Worm (Caenorhabditis elegans) whole organism, mixed stage, embryonic: ENCODE data around the gene haf-3.
A peak's percentile ranks its signal among the peaks of the same experiment; 100 is the strongest.
"Not testable (repeated sequence)": the region's sequence is repeated elsewhere in the genome, so short reads cannot be mapped to it uniquely, and the experiment has no call there.

Experiments
- M03D4.4 ChIP-seq: sonication (generic microtip); optimal IDR thresholded peaks from 2 replicates; lab custom pipeline; 2017; ENCODE audit warnings: mild to moderate bottlenecking, missing genetic modification characterization, missing compliant biosample characterization
- bed-3 ChIP-seq: fragments of 200-800 bp; sonication (Bioruptor generic); optimal IDR thresholded peaks from 3 replicates; lab custom pipeline; 2018; ENCODE audit warnings: mild to moderate bottlenecking, missing genetic modification characterization, moderate library complexity, missing compliant biosample characterization
- blmp-1 ChIP-seq: fragments of 150-350 bp; optimal IDR thresholded peaks from 2 replicates; lab custom pipeline; 2014; ENCODE audit warnings: missing biosample characterization, missing genetic modification characterization
- ceh-39 ChIP-seq: fragments of 150-350 bp; optimal IDR thresholded peaks from 2 replicates; lab custom pipeline; 2014; ENCODE audit warnings: missing biosample characterization, missing genetic modification characterization
- ceh-43 ChIP-seq: fragments of 200-800 bp; sonication (Bioruptor generic); optimal IDR thresholded peaks from 2 replicates; lab custom pipeline; 2018; ENCODE audit warnings: mild to moderate bottlenecking, missing genetic modification characterization, moderate library complexity, missing compliant biosample characterization
- ceh-83 ChIP-seq: fragments of 200-800 bp; sonication (Bioruptor generic); optimal IDR thresholded peaks from 2 replicates; lab custom pipeline; 2018; ENCODE audit warnings: mild to moderate bottlenecking, missing genetic modification characterization, missing compliant biosample characterization
- ces-1 ChIP-seq: fragments of 150-350 bp; optimal IDR thresholded peaks from 2 replicates; lab custom pipeline; 2014; ENCODE audit warnings: missing biosample characterization, missing genetic modification reagents, missing genetic modification characterization
- cnd-1 ChIP-seq: fragments of 200-800 bp; sonication (Bioruptor generic); optimal IDR thresholded peaks from 2 replicates; lab custom pipeline; 2018; ENCODE audit warnings: mild to moderate bottlenecking, missing genetic modification characterization, missing compliant biosample characterization
- drap-1 ChIP-seq: fragments of 200-800 bp; sonication (Bioruptor generic); optimal IDR thresholded peaks from 3 replicates; lab custom pipeline; 2018; ENCODE audit warnings: mild to moderate bottlenecking, missing genetic modification characterization, missing compliant biosample characterization
- elt-1 ChIP-seq: sonication (generic microtip); optimal IDR thresholded peaks from 2 replicates; lab custom pipeline; 2017; ENCODE audit warnings: missing genetic modification characterization, mild to moderate bottlenecking, missing compliant biosample characterization, antibody characterized with exemption, moderate library complexity, borderline replicate concordance; ENCODE audit not compliant: insufficient read depth
- elt-3 ChIP-seq: fragments of 150-350 bp; optimal IDR thresholded peaks from 2 replicates; lab custom pipeline; 2014; ENCODE audit warnings: missing biosample characterization, missing genetic modification characterization
- flh-1 ChIP-seq: fragments of 200-800 bp; sonication (Bioruptor generic); optimal IDR thresholded peaks from 2 replicates; lab custom pipeline; 2018; ENCODE audit warnings: mild to moderate bottlenecking, missing genetic modification characterization, moderate library complexity, missing compliant biosample characterization
- ham-2 ChIP-seq: fragments of 200-800 bp; sonication (Bioruptor generic); optimal IDR thresholded peaks from 2 replicates; lab custom pipeline; 2018; ENCODE audit warnings: mild to moderate bottlenecking, missing genetic modification characterization, missing compliant biosample characterization
- hlh-1 ChIP-seq: fragments of 150-350 bp; optimal IDR thresholded peaks from 2 replicates; lab custom pipeline; 2014; ENCODE audit warnings: missing biosample characterization, missing genetic modification reagents, missing genetic modification characterization
- lin-13 ChIP-seq: fragments of 150-350 bp; optimal IDR thresholded peaks from 2 replicates; lab custom pipeline; 2014; ENCODE audit warnings: missing biosample characterization, missing genetic modification characterization
- lin-32 ChIP-seq: fragments of 200-800 bp; sonication (Bioruptor generic); optimal IDR thresholded peaks from 2 replicates; lab custom pipeline; 2018; ENCODE audit warnings: mild to moderate bottlenecking, missing genetic modification characterization, missing compliant biosample characterization
- lsy-2 ChIP-seq: fragments of 150-350 bp; optimal IDR thresholded peaks from 2 replicates; lab custom pipeline; 2014; ENCODE audit warnings: missing biosample characterization, missing genetic modification characterization
- mab-5 ChIP-seq: fragments of 150-350 bp; optimal IDR thresholded peaks from 2 replicates; lab custom pipeline; 2014; ENCODE audit warnings: missing biosample characterization, missing genetic modification characterization
- mep-1 ChIP-seq: fragments of 150-350 bp; optimal IDR thresholded peaks from 2 replicates; lab custom pipeline; 2017; ENCODE audit warnings: missing biosample characterization, missing genetic modification reagents, missing genetic modification characterization, inconsistent platforms
- mls-2 ChIP-seq: sonication (generic microtip); optimal IDR thresholded peaks from 2 replicates; lab custom pipeline; 2016; ENCODE audit warnings: mild to moderate bottlenecking, missing genetic modification characterization, moderate library complexity, missing compliant biosample characterization
- nhr-12 ChIP-seq: fragments of 150-350 bp; optimal IDR thresholded peaks from 2 replicates; lab custom pipeline; 2014; ENCODE audit warnings: missing biosample characterization, missing genetic modification characterization
- nhr-2 ChIP-seq: fragments of 150-350 bp; optimal IDR thresholded peaks from 2 replicates; lab custom pipeline; 2014; ENCODE audit warnings: missing biosample characterization, missing genetic modification characterization
- nhr-237 ChIP-seq: fragments of 150-350 bp; optimal IDR thresholded peaks from 2 replicates; lab custom pipeline; 2014; ENCODE audit warnings: missing biosample characterization, missing genetic modification characterization
- nhr-28 ChIP-seq: fragments of 150-350 bp; optimal IDR thresholded peaks from 2 replicates; lab custom pipeline; 2014; ENCODE audit warnings: missing biosample characterization, missing genetic modification characterization
- nhr-76 ChIP-seq: sonication (generic microtip); optimal IDR thresholded peaks from 2 replicates; lab custom pipeline; 2017; ENCODE audit warnings: missing biosample characterization, missing genetic modification characterization
- pha-4 ChIP-seq: fragments of 150-350 bp; optimal IDR thresholded peaks from 2 replicates; lab custom pipeline; 2018; ENCODE audit warnings: missing biosample characterization, missing genetic modification reagents, missing genetic modification characterization
- sem-2 ChIP-seq: fragments of 200-800 bp; sonication (Bioruptor generic); optimal IDR thresholded peaks from 2 replicates; lab custom pipeline; 2018; ENCODE audit warnings: mild to moderate bottlenecking, missing genetic modification characterization, missing compliant biosample characterization
- snpc-4 ChIP-seq: fragments of 150-350 bp; optimal IDR thresholded peaks from 2 replicates; lab custom pipeline; 2014; ENCODE audit warnings: missing biosample characterization, missing genetic modification characterization
- sptf-1 ChIP-seq: sonication (generic microtip); optimal IDR thresholded peaks from 2 replicates; lab custom pipeline; 2017; ENCODE audit warnings: mild to moderate bottlenecking, missing genetic modification characterization, moderate library complexity, missing compliant biosample characterization
- tbx-8 ChIP-seq: fragments of 200-800 bp; sonication (Bioruptor generic); optimal IDR thresholded peaks from 2 replicates; lab custom pipeline; 2018; ENCODE audit warnings: mild to moderate bottlenecking, missing genetic modification characterization, moderate library complexity, missing compliant biosample characterization
- unc-120 ChIP-seq: sonication (generic microtip); optimal IDR thresholded peaks from 2 replicates; lab custom pipeline; 2017; ENCODE audit warnings: missing genetic modification characterization, missing compliant biosample characterization; ENCODE audit not compliant: poor library complexity, severe bottlenecking
- unc-39 ChIP-seq: fragments of 150-350 bp; optimal IDR thresholded peaks from 2 replicates; lab custom pipeline; 2014; ENCODE audit warnings: missing biosample characterization, missing genetic modification characterization
- unc-62 ChIP-seq: fragments of 150-350 bp; optimal IDR thresholded peaks from 2 replicates; lab custom pipeline; 2014; ENCODE audit warnings: missing biosample characterization, missing genetic modification reagents, missing genetic modification characterization
- zip-8 ChIP-seq: fragments of 150-350 bp; optimal IDR thresholded peaks from 2 replicates; lab custom pipeline; 2014; ENCODE audit warnings: missing biosample characterization, missing genetic modification characterization
- ztf-11 ChIP-seq: fragments of 150-350 bp; optimal IDR thresholded peaks from 2 replicates; lab custom pipeline; 2014; ENCODE audit warnings: missing biosample characterization, missing genetic modification characterization

The haf-3 gene

ce11 chrV:15766122-15766594 is at the start of gene haf-3, which contains the start of gene F57A10.2:
TSS of gene haf-3 (minus strand) at chrV:15766172.
TSS of gene F57A10.2 (plus strand) at chrV:15766575.
- no peak for TF ChIP-seq nhr-76 (tag; lab: Kevin White, UChicago)
- peak; percentile 74 for TF ChIP-seq sptf-1 (tag; lab: Kevin White, UChicago)
- TF ChIP-seq elt-1 (tag; lab: Kevin White, UChicago) = peak; percentile 11
- TF ChIP-seq drap-1 (GFP tag; lab: Kevin White, UChicago) = peak; percentile 79
- TF ChIP-seq mls-2 (tag; lab: Kevin White, UChicago) = no peak
- peak; percentile 77 for TF ChIP-seq lsy-2
- no peak for TF ChIP-seq unc-120
- TF ChIP-seq unc-62 = no peak
- TF ChIP-seq tbx-8 (GFP tag; lab: Kevin White, UChicago) = no peak
- no peak for TF ChIP-seq ham-2 (GFP tag; lab: Kevin White, UChicago)
- TF ChIP-seq blmp-1 (tag; lab: Kevin White, UChicago) = no peak
- peak; percentile 85 for TF ChIP-seq lin-13
- TF ChIP-seq unc-39 (tag; lab: Kevin White, UChicago) = no peak
- TF ChIP-seq nhr-12 (tag; lab: Kevin White, UChicago) = no peak
- TF ChIP-seq hlh-1 = peak; percentile 23
- no peak for TF ChIP-seq ztf-11
- TF ChIP-seq ceh-83 (GFP tag; lab: Kevin White, UChicago) = no peak
- TF ChIP-seq sem-2 = no peak
- peak; percentile 43 for TF ChIP-seq ceh-39 (tag; lab: Kevin White, UChicago)
- no peak for TF ChIP-seq flh-1 (GFP tag; lab: Kevin White, UChicago)
- TF ChIP-seq M03D4.4 (tag; lab: Kevin White, UChicago) = peak; percentile 46
- TF ChIP-seq ceh-43 (GFP tag; lab: Kevin White, UChicago) = no peak
- no peak for TF ChIP-seq zip-8 (tag; lab: Kevin White, UChicago)
- no peak for TF ChIP-seq cnd-1 (tag; lab: Kevin White, UChicago)
- TF ChIP-seq nhr-28 (tag; lab: Kevin White, UChicago) = no peak
- TF ChIP-seq ces-1 = peak; percentile 67
- TF ChIP-seq mep-1 (tag; lab: Kevin White, UChicago) = peak; percentile 91
- TF ChIP-seq lin-32 (GFP tag; lab: Kevin White, UChicago) = no peak
- no peak for TF ChIP-seq snpc-4
- no peak for TF ChIP-seq bed-3 (GFP tag; lab: Kevin White, UChicago)
- TF ChIP-seq nhr-2 = no peak
- TF ChIP-seq elt-3 (tag; lab: Kevin White, UChicago) = no peak
- peak; percentile 82 for TF ChIP-seq nhr-237 (tag; lab: Kevin White, UChicago)
- TF ChIP-seq mab-5 = peak; percentile 62
- peak; percentile 48 for TF ChIP-seq pha-4
- TF ChIP-seq, all 35 proteins: peak for 13

- not testable (repeated sequence) for TF ChIP-seq elt-3 (tag; lab: Kevin White, UChicago); unc-62; unc-39 (tag; lab: Kevin White, UChicago)
Measured at ce11 chrV:15811982-15812381, 46.0 kb upstream of the haf-3 start, which contains the start of gene nhr-282. TSS of gene nhr-282 (plus strand) at chrV:15812282.

- TF ChIP-seq bed-3 (GFP tag; lab: Kevin White, UChicago) (no peak), unc-62 (no peak), snpc-4 (no peak), ceh-83 (GFP tag; lab: Kevin White, UChicago) (no peak), sem-2 (no peak), nhr-237 (tag; lab: Kevin White, UChicago) (no peak), zip-8 (tag; lab: Kevin White, UChicago) (no peak), unc-120 (no peak), ztf-11 (no peak), hlh-1 (no peak), unc-39 (tag; lab: Kevin White, UChicago) (no peak), blmp-1 (tag; lab: Kevin White, UChicago) (no peak), nhr-2 (no peak)
Measured at ce11 chrV:15810446-15810845, 44.5 kb upstream of the haf-3 start, which contains the start of gene F54B8.1. TSS of gene F54B8.1 (plus strand) at chrV:15810746.

- TF ChIP-seq nhr-12 (tag; lab: Kevin White, UChicago) (no peak), ceh-39 (tag; lab: Kevin White, UChicago) (no peak), unc-62 (no peak), cnd-1 (tag; lab: Kevin White, UChicago) (no peak), elt-1 (tag; lab: Kevin White, UChicago) (no peak), nhr-76 (tag; lab: Kevin White, UChicago) (no peak), ces-1 (no peak), sptf-1 (tag; lab: Kevin White, UChicago) (no peak), ztf-11 (no peak), flh-1 (GFP tag; lab: Kevin White, UChicago) (no peak), mab-5 (no peak), snpc-4 (no peak), blmp-1 (tag; lab: Kevin White, UChicago) (no peak), tbx-8 (GFP tag; lab: Kevin White, UChicago) (no peak), sem-2 (no peak), ceh-83 (GFP tag; lab: Kevin White, UChicago) (no peak), nhr-28 (tag; lab: Kevin White, UChicago) (no peak), nhr-2 (no peak)
Measured at ce11 chrV:15809543-15809942, 43.6 kb upstream of the haf-3 start, which contains the start of gene srsx-36. TSS of gene srsx-36 (minus strand) at chrV:15809643.
